Worm (Caenorhabditis elegans): Measurements from ENCODE around the gene K08E4.7.

DNA sequence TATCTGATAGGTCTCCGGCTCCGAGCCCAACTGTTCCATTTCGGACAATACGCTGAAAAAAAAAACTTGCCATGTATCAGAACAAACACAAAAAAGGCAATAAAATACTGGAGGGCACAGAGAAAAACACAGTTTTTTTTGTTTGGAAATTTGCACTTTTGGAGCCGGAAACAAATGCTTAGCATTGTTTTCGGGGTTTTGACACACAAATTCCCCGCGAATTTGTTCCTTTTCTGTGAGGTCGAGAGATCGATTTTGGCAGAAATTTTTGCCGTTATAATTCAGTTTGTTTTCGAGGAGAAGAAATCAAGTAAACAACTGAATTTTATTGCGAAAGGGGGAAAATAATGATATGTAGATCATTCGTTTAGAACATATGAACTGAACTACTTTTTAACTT, 19.0 kb upstream of the K08E4.7 start, which contains the start of gene K08E4.2:
- TF ChIP-seq pha-4 (tag; optimal IDR thresholded peaks at IDR 0.05), result no peak
- no peak for TF ChIP-seq unc-62 (GFP tag; optimal IDR thresholded peaks at IDR 0.05)
- TF ChIP-seq snpc-4 (tag; optimal IDR thresholded peaks at IDR 0.05), result no peak
- TF ChIP-seq elt-3 (tag; optimal IDR thresholded peaks at IDR 0.05), result no peak
- no peak for TF ChIP-seq nhr-12 (tag; optimal IDR thresholded peaks at IDR 0.05)
- no peak for TF ChIP-seq mab-5 (tag; optimal IDR thresholded peaks at IDR 0.05)
- TF ChIP-seq nhr-28 (tag; optimal IDR thresholded peaks at IDR 0.05), result no peak
- TF ChIP-seq ceh-39 (tag; optimal IDR thresholded peaks at IDR 0.05), result no peak
- TF ChIP-seq lsy-2 (tag; optimal IDR thresholded peaks at IDR 0.05), result no peak
- no peak for TF ChIP-seq nhr-2 (tag; optimal IDR thresholded peaks at IDR 0.05)
- no peak for TF ChIP-seq nhr-237 (tag; optimal IDR thresholded peaks at IDR 0.05)
- TF ChIP-seq unc-39 (tag; optimal IDR thresholded peaks at IDR 0.05), result no peak
- no peak for TF ChIP-seq bed-3 (GFP tag; optimal IDR thresholded peaks at IDR 0.05)
